Worm (Caenorhabditis elegans) whole organism, mixed stage, embryonic: ENCODE results near the gene H03G16.7.

Source experiments
- M03D4.4 ChIP-seq: sonication (generic microtip); optimal IDR thresholded peaks from 2 replicates; lab custom pipeline; 2017; ENCODE audit warnings: mild to moderate bottlenecking, missing genetic modification characterization, missing compliant biosample characterization
- bed-3 ChIP-seq: fragments of 200-800 bp; sonication (Bioruptor generic); optimal IDR thresholded peaks from 3 replicates; lab custom pipeline; 2018; ENCODE audit warnings: mild to moderate bottlenecking, missing genetic modification characterization, moderate library complexity, missing compliant biosample characterization
- blmp-1 ChIP-seq: fragments of 150-350 bp; optimal IDR thresholded peaks from 2 replicates; lab custom pipeline; 2014; ENCODE audit warnings: missing biosample characterization, missing genetic modification characterization
- ceh-39 ChIP-seq: fragments of 150-350 bp; optimal IDR thresholded peaks from 2 replicates; lab custom pipeline; 2014; ENCODE audit warnings: missing biosample characterization, missing genetic modification characterization
- ceh-83 ChIP-seq: fragments of 200-800 bp; sonication (Bioruptor generic); optimal IDR thresholded peaks from 2 replicates; lab custom pipeline; 2018; ENCODE audit warnings: mild to moderate bottlenecking, missing genetic modification characterization, missing compliant biosample characterization
- ces-1 ChIP-seq: fragments of 150-350 bp; optimal IDR thresholded peaks from 2 replicates; lab custom pipeline; 2014; ENCODE audit warnings: missing biosample characterization, missing genetic modification reagents, missing genetic modification characterization
- cnd-1 ChIP-seq: fragments of 200-800 bp; sonication (Bioruptor generic); optimal IDR thresholded peaks from 2 replicates; lab custom pipeline; 2018; ENCODE audit warnings: mild to moderate bottlenecking, missing genetic modification characterization, missing compliant biosample characterization
- drap-1 ChIP-seq: fragments of 200-800 bp; sonication (Bioruptor generic); optimal IDR thresholded peaks from 3 replicates; lab custom pipeline; 2018; ENCODE audit warnings: mild to moderate bottlenecking, missing genetic modification characterization, missing compliant biosample characterization
- elt-3 ChIP-seq: fragments of 150-350 bp; optimal IDR thresholded peaks from 2 replicates; lab custom pipeline; 2014; ENCODE audit warnings: missing biosample characterization, missing genetic modification characterization
- flh-1 ChIP-seq: fragments of 200-800 bp; sonication (Bioruptor generic); optimal IDR thresholded peaks from 2 replicates; lab custom pipeline; 2018; ENCODE audit warnings: mild to moderate bottlenecking, missing genetic modification characterization, moderate library complexity, missing compliant biosample characterization
- ham-2 ChIP-seq: fragments of 200-800 bp; sonication (Bioruptor generic); optimal IDR thresholded peaks from 2 replicates; lab custom pipeline; 2018; ENCODE audit warnings: mild to moderate bottlenecking, missing genetic modification characterization, missing compliant biosample characterization
- hlh-1 ChIP-seq: fragments of 150-350 bp; optimal IDR thresholded peaks from 2 replicates; lab custom pipeline; 2014; ENCODE audit warnings: missing biosample characterization, missing genetic modification reagents, missing genetic modification characterization
- lin-13 ChIP-seq: fragments of 150-350 bp; optimal IDR thresholded peaks from 2 replicates; lab custom pipeline; 2014; ENCODE audit warnings: missing biosample characterization, missing genetic modification characterization
- lin-32 ChIP-seq: fragments of 200-800 bp; sonication (Bioruptor generic); optimal IDR thresholded peaks from 2 replicates; lab custom pipeline; 2018; ENCODE audit warnings: mild to moderate bottlenecking, missing genetic modification characterization, missing compliant biosample characterization
- lsy-2 ChIP-seq: fragments of 150-350 bp; optimal IDR thresholded peaks from 2 replicates; lab custom pipeline; 2014; ENCODE audit warnings: missing biosample characterization, missing genetic modification characterization
- mab-5 ChIP-seq: fragments of 150-350 bp; optimal IDR thresholded peaks from 2 replicates; lab custom pipeline; 2014; ENCODE audit warnings: missing biosample characterization, missing genetic modification characterization
- mls-2 ChIP-seq: sonication (generic microtip); optimal IDR thresholded peaks from 2 replicates; lab custom pipeline; 2016; ENCODE audit warnings: mild to moderate bottlenecking, missing genetic modification characterization, moderate library complexity, missing compliant biosample characterization
- nhr-12 ChIP-seq: fragments of 150-350 bp; optimal IDR thresholded peaks from 2 replicates; lab custom pipeline; 2014; ENCODE audit warnings: missing biosample characterization, missing genetic modification characterization
- nhr-2 ChIP-seq: fragments of 150-350 bp; optimal IDR thresholded peaks from 2 replicates; lab custom pipeline; 2014; ENCODE audit warnings: missing biosample characterization, missing genetic modification characterization
- nhr-237 ChIP-seq: fragments of 150-350 bp; optimal IDR thresholded peaks from 2 replicates; lab custom pipeline; 2014; ENCODE audit warnings: missing biosample characterization, missing genetic modification characterization
- nhr-28 ChIP-seq: fragments of 150-350 bp; optimal IDR thresholded peaks from 2 replicates; lab custom pipeline; 2014; ENCODE audit warnings: missing biosample characterization, missing genetic modification characterization
- nhr-76 ChIP-seq: sonication (generic microtip); optimal IDR thresholded peaks from 2 replicates; lab custom pipeline; 2017; ENCODE audit warnings: missing biosample characterization, missing genetic modification characterization
- pha-4 ChIP-seq: fragments of 150-350 bp; optimal IDR thresholded peaks from 2 replicates; lab custom pipeline; 2018; ENCODE audit warnings: missing biosample characterization, missing genetic modification reagents, missing genetic modification characterization
- sem-2 ChIP-seq: fragments of 200-800 bp; sonication (Bioruptor generic); optimal IDR thresholded peaks from 2 replicates; lab custom pipeline; 2018; ENCODE audit warnings: mild to moderate bottlenecking, missing genetic modification characterization, missing compliant biosample characterization
- snpc-4 ChIP-seq: fragments of 150-350 bp; optimal IDR thresholded peaks from 2 replicates; lab custom pipeline; 2014; ENCODE audit warnings: missing biosample characterization, missing genetic modification characterization
- sptf-1 ChIP-seq: sonication (generic microtip); optimal IDR thresholded peaks from 2 replicates; lab custom pipeline; 2017; ENCODE audit warnings: mild to moderate bottlenecking, missing genetic modification characterization, moderate library complexity, missing compliant biosample characterization
- tbx-8 ChIP-seq: fragments of 200-800 bp; sonication (Bioruptor generic); optimal IDR thresholded peaks from 2 replicates; lab custom pipeline; 2018; ENCODE audit warnings: mild to moderate bottlenecking, missing genetic modification characterization, moderate library complexity, missing compliant biosample characterization
- unc-120 ChIP-seq: sonication (generic microtip); optimal IDR thresholded peaks from 2 replicates; lab custom pipeline; 2017; ENCODE audit warnings: missing genetic modification characterization, missing compliant biosample characterization; ENCODE audit not compliant: poor library complexity, severe bottlenecking
- unc-39 ChIP-seq: fragments of 150-350 bp; optimal IDR thresholded peaks from 2 replicates; lab custom pipeline; 2014; ENCODE audit warnings: missing biosample characterization, missing genetic modification characterization
- unc-62 ChIP-seq: fragments of 150-350 bp; optimal IDR thresholded peaks from 2 replicates; lab custom pipeline; 2014; ENCODE audit warnings: missing biosample characterization, missing genetic modification reagents, missing genetic modification characterization
- zip-8 ChIP-seq: fragments of 150-350 bp; optimal IDR thresholded peaks from 2 replicates; lab custom pipeline; 2014; ENCODE audit warnings: missing biosample characterization, missing genetic modification characterization
- ztf-11 ChIP-seq: fragments of 150-350 bp; optimal IDR thresholded peaks from 2 replicates; lab custom pipeline; 2014; ENCODE audit warnings: missing biosample characterization, missing genetic modification characterization

The H03G16.7 gene

DNA sequence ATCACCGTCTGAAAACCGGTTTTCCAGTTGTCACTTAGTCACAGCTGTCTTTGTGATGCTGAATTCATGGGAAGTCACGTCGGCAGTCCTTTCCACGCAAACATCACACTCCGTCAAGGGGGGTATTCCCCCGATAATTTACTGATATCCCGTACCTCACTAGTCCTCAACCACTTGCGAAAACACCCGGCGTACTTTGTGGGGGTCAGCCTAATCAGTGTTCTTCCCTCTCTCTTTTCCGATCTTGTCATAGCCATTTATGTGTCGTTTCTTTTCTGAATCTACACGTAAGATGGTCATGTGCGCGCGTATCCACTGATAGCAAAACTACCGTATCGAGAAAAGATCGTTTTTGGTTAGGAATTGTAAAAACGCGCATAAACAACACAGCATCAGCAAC, 23.6 kb upstream of the H03G16.7 start:
- TF ChIP-seq M03D4.4 (tag; lab: Kevin White, UChicago) (no peak), nhr-237 (tag; lab: Kevin White, UChicago) (no peak), sptf-1 (no peak), lin-32 (GFP tag; lab: Kevin White, UChicago) (no peak), tbx-8 (GFP tag; lab: Kevin White, UChicago) (no peak), nhr-12 (tag; lab: Kevin White, UChicago) (no peak), nhr-76 (no peak), ceh-39 (tag; lab: Kevin White, UChicago) (no peak), unc-62 (GFP tag; lab: Kevin White, UChicago) (no peak), nhr-2 (tag; lab: Kevin White, UChicago) (no peak), sem-2 (no peak), drap-1 (GFP tag; lab: Kevin White, UChicago) (no peak), mls-2 (tag; lab: Kevin White, UChicago) (no peak), unc-120 (no peak), pha-4 (tag; lab: Kevin White, UChicago) (no peak), ztf-11 (tag; lab: Kevin White, UChicago) (no peak), elt-3 (tag; lab: Kevin White, UChicago) (no peak), zip-8 (tag; lab: Kevin White, UChicago) (no peak), snpc-4 (no peak)

DNA sequence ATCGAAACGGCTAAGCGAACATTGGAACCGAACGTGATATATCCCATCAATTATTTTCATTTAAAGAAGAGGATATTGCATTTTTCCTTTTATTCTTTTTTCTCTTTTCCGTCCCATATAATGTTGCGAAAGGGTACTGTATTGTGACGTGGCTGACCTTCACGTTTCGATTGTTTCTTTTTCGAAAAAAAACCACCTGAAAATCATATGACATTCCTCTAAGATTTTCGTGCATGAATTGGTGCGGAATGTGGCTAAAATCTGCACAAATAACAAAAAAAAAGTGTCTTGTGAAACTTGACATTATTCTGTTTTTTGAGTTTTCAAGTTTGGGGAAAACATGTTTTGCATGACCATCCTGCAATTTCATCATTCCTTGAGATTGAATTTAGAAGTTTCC, 22.5 kb upstream of the H03G16.7 start:
- TF ChIP-seq snpc-4 = no peak
- TF ChIP-seq ces-1 (GFP tag; lab: Kevin White, UChicago) = no peak
- TF ChIP-seq lin-13 (tag; lab: Kevin White, UChicago) = no peak
- TF ChIP-seq mab-5 (tag; lab: Kevin White, UChicago) = no peak
- no peak for TF ChIP-seq drap-1 (GFP tag; lab: Kevin White, UChicago)
- no peak for TF ChIP-seq flh-1 (GFP tag; lab: Kevin White, UChicago)
- no peak for TF ChIP-seq cnd-1 (tag; lab: Kevin White, UChicago)
- TF ChIP-seq unc-120 = no peak
- TF ChIP-seq nhr-237 (tag; lab: Kevin White, UChicago) = no peak
- no peak for TF ChIP-seq tbx-8 (GFP tag; lab: Kevin White, UChicago)
- TF ChIP-seq sptf-1 = no peak
- TF ChIP-seq ham-2 (GFP tag; lab: Kevin White, UChicago) = no peak
- TF ChIP-seq ceh-83 (GFP tag; lab: Kevin White, UChicago) = no peak
- no peak for TF ChIP-seq mls-2 (tag; lab: Kevin White, UChicago)
- TF ChIP-seq, all 35 proteins: peak for 0

DNA sequence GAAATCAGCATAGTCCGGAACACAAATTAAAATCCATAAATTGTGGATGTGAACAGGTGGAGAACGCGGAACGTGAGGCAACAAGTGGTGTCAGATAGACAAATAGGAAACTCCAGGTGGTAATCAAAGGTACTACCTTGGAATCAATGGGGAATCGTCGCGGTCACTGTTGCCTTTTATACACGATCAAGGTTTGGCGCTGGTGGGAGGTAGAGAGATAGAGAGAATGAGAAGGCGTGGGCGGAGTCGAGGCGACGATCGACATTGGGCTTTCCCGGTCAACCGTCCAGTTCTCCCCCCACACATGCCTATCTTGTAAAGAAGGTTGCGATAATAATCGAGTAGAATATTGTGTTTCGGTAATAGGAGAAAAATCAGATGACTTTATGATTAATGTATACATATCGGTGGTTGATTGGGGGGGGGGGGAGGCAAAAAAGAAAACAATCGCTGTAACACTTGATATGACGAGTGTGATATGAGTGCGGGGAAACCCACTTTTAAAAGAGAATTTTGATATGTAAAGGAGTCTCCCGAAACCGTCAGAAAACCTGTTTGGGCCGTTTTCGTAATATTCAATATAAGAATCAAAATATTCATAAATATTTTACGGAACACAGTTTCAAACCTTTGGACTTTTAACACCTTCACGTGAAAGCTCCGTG, 21.9 kb upstream of the H03G16.7 start, which contains the start of the genes H40L08.8, H40L08.2 and H40L08.7:
TSS of gene H40L08.8 (minus strand) at position 37 of the 665 bp plus-strand sequence.
TSS of gene H40L08.2 (minus strand) at position 148 of the 665 bp plus-strand sequence.
TSS of gene H40L08.7 (minus strand) at position 148 of the 665 bp plus-strand sequence.
- peak; percentile 38 for TF ChIP-seq ham-2 (GFP tag; lab: Kevin White, UChicago)
- no peak for TF ChIP-seq nhr-28 (tag; lab: Kevin White, UChicago)
- no peak for TF ChIP-seq drap-1 (GFP tag; lab: Kevin White, UChicago)
- TF ChIP-seq lin-32 (GFP tag; lab: Kevin White, UChicago) = no peak
- TF ChIP-seq, all 35 proteins: peak for 1

DNA sequence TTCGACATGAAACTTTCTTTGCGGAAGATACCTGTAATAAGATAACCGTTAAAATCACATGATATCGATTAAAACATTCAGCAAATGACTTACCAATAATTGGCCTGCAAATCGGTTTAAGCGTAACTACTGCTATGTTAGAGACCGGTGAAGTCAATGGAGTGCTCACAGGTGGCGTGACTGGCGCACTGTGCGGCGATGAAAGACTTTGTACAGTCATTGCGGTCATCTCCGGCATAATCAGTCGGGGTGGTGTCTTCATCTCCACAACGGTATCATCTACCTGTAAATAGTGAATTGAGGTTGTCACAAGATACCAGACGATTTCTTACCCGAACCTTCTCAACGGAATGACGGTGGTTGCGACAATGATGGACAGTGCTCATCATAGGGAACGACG, 21.1 kb upstream of the H03G16.7 start:
- TF ChIP-seq nhr-28 (tag; lab: Kevin White, UChicago) (no peak), mab-5 (tag; lab: Kevin White, UChicago) (no peak), unc-120 (no peak), lsy-2 (tag; lab: Kevin White, UChicago) (no peak), unc-62 (GFP tag; lab: Kevin White, UChicago) (no peak), lin-32 (GFP tag; lab: Kevin White, UChicago) (no peak), sem-2 (no peak), lin-13 (tag; lab: Kevin White, UChicago) (no peak), nhr-237 (tag; lab: Kevin White, UChicago) (no peak), tbx-8 (GFP tag; lab: Kevin White, UChicago) (no peak), bed-3 (GFP tag; lab: Kevin White, UChicago) (no peak), mls-2 (tag; lab: Kevin White, UChicago) (no peak), ces-1 (GFP tag; lab: Kevin White, UChicago) (no peak), nhr-2 (tag; lab: Kevin White, UChicago) (no peak), pha-4 (tag; lab: Kevin White, UChicago) (no peak), blmp-1 (tag; lab: Kevin White, UChicago) (no peak), hlh-1 (tag; lab: Kevin White, UChicago) (no peak), unc-39 (tag; lab: Kevin White, UChicago) (no peak)
